Fruit fly (Drosophila melanogaster) whole organism, embryonic: ENCODE results near the gene CG15894.

Experiments used
- Blimp-1 ChIP-seq: fragments of 200-800 bp; sonication (Bioruptor generic); optimal IDR thresholded peaks from 3 replicates; lab custom pipeline; 2018; ENCODE audit warnings: missing biosample characterization, missing genetic modification characterization, mild to moderate bottlenecking, moderate library complexity, missing genetic modification reagents
- CG11085 ChIP-seq: fragments of 200-800 bp; sonication (Bioruptor generic); IDR thresholded peaks from 2 replicates; pipeline ENCODE4 v1.3.6; 2022; ENCODE audit warnings: missing biosample characterization, missing genetic modification characterization
- CG11695 ChIP-seq: fragments of 200-800 bp; sonication (Bioruptor generic); IDR thresholded peaks from 3 replicates; pipeline ENCODE4 v1.3.6; 2022; ENCODE audit warnings: missing biosample characterization, missing genetic modification characterization
- CG14710 ChIP-seq: fragments of 200-800 bp; sonication (Bioruptor generic); optimal IDR thresholded peaks from 3 replicates; lab custom pipeline; 2019; ENCODE audit warnings: missing biosample characterization, mild to moderate bottlenecking, missing genetic modification characterization, moderate library complexity
- CG1647 ChIP-seq: fragments of 200-800 bp; sonication (Bioruptor generic); optimal IDR thresholded peaks from 3 replicates; lab custom pipeline; 2016; ENCODE audit warnings: missing biosample characterization, missing genetic modification characterization
- CG17186 ChIP-seq: fragments of 200-800 bp; sonication (Bioruptor generic); optimal IDR thresholded peaks from 3 replicates; lab custom pipeline; 2017; ENCODE audit warnings: missing biosample characterization, missing genetic modification reagents, missing genetic modification characterization
- CG17829 ChIP-seq: fragments of 200-800 bp; optimal IDR thresholded peaks from 2 replicates; lab custom pipeline; 2019; ENCODE audit warnings: missing biosample characterization, mild to moderate bottlenecking, missing genetic modification characterization, moderate library complexity
- CG2116 ChIP-seq: fragments of 200-800 bp; sonication (Bioruptor generic); optimal IDR thresholded peaks from 3 replicates; lab custom pipeline; 2018; ENCODE audit warnings: missing biosample characterization, mild to moderate bottlenecking, missing genetic modification characterization
- CG2712 ChIP-seq: fragments of 200-800 bp; optimal IDR thresholded peaks from 3 replicates; lab custom pipeline; 2019; ENCODE audit warnings: missing biosample characterization, mild to moderate bottlenecking, missing genetic modification characterization, moderate library complexity
- CG32767 ChIP-seq: fragments of 200-800 bp; sonication (Bioruptor generic); IDR thresholded peaks from 2 replicates; pipeline ENCODE4 v1.3.6; 2022; ENCODE audit warnings: missing biosample characterization, missing genetic modification characterization
- CG34422 ChIP-seq: fragments of 200-800 bp; sonication (Bioruptor generic); IDR thresholded peaks from 3 replicates; pipeline ENCODE4 v1.3.6; 2022; ENCODE audit warnings: missing biosample characterization, missing genetic modification characterization
- CG4854 ChIP-seq: fragments of 200-800 bp; sonication (Bioruptor generic); optimal IDR thresholded peaks from 2 replicates; lab custom pipeline; 2016; ENCODE audit warnings: missing biosample characterization, missing genetic modification characterization, inconsistent platforms
- CG7786 ChIP-seq: fragments of 200-800 bp; sonication (Bioruptor generic); optimal IDR thresholded peaks from 2 replicates; lab custom pipeline; 2016; ENCODE audit warnings: missing biosample characterization, missing genetic modification characterization
- CG7987 ChIP-seq: fragments of 200-800 bp; sonication (Bioruptor generic); optimal IDR thresholded peaks from 2 replicates; lab custom pipeline; 2018; ENCODE audit warnings: missing biosample characterization, mild to moderate bottlenecking, missing genetic modification characterization, moderate library complexity
- CG8944 ChIP-seq: fragments of 200-800 bp; sonication (Bioruptor generic); optimal IDR thresholded peaks from 3 replicates; lab custom pipeline; 2016; ENCODE audit warnings: missing biosample characterization, missing genetic modification characterization
- CG9932 ChIP-seq: fragments of 200-800 bp; sonication (Bioruptor generic); IDR thresholded peaks from 2 replicates; pipeline ENCODE4 v1.3.6; 2022; ENCODE audit warnings: missing biosample characterization, missing genetic modification characterization
- Chrac-16 ChIP-seq: fragments of 200-800 bp; sonication (Bioruptor generic); optimal IDR thresholded peaks from 3 replicates; lab custom pipeline; 2016; ENCODE audit warnings: missing biosample characterization, missing genetic modification characterization
- Dek ChIP-seq: fragments of 200-800 bp; sonication (Bioruptor generic); optimal IDR thresholded peaks from 3 replicates; lab custom pipeline; 2019; ENCODE audit warnings: missing biosample characterization, mild to moderate bottlenecking, missing genetic modification characterization, moderate library complexity
- Drgx ChIP-seq: fragments of 200-800 bp; sonication (Bioruptor generic); IDR thresholded peaks from 2 replicates; pipeline ENCODE4 v1.3.6; 2022; ENCODE audit warnings: missing biosample characterization, missing genetic modification characterization
- Gsc ChIP-seq: fragments of 200-800 bp; sonication (Bioruptor generic); IDR thresholded peaks from 2 replicates; pipeline ENCODE4 v1.3.6; 2022; ENCODE audit warnings: missing biosample characterization, missing genetic modification characterization
- H15 ChIP-seq: fragments of 200-800 bp; sonication (Bioruptor generic); IDR thresholded peaks from 3 replicates; pipeline ENCODE4 v1.3.6; 2022; ENCODE audit warnings: missing biosample characterization, missing genetic modification characterization
- Hr51 ChIP-seq, 2 experiments: fragments of 200-800 bp; sonication (Bioruptor generic); optimal IDR thresholded peaks; 2 replicates in 1 of 2; 3 replicates in 1 of 2; lab custom pipeline; 2016 to 2018; ENCODE audit warnings: missing biosample characterization in 2 of 2, missing genetic modification characterization in 2 of 2, mild to moderate bottlenecking in 1 of 2, moderate library complexity in 1 of 2
- Med ChIP-seq: fragments of 200-800 bp; sonication (Bioruptor generic); peaks from one replicate; lab custom pipeline; 2016; ENCODE audit warnings: missing biosample characterization, missing genetic modification characterization, mild to moderate bottlenecking, inconsistent platforms, moderate library complexity
- NFAT ChIP-seq: fragments of 200-800 bp; sonication (Bioruptor generic); IDR thresholded peaks from 2 replicates; pipeline ENCODE4 v1.3.6; 2022; ENCODE audit warnings: missing biosample characterization, missing genetic modification characterization
- Neu2 ChIP-seq: fragments of 200-800 bp; sonication (Bioruptor generic); optimal IDR thresholded peaks from 3 replicates; lab custom pipeline; 2016; ENCODE audit warnings: missing biosample characterization, missing genetic modification characterization, borderline replicate concordance
- Pdp1 ChIP-seq, 2 experiments: fragments of 200-800 bp; sonication (Bioruptor generic); optimal IDR thresholded peaks; 3 replicates each; lab custom pipeline; 2016; ENCODE audit warnings: missing biosample characterization in 2 of 2, missing genetic modification characterization in 2 of 2, mild to moderate bottlenecking in 1 of 2, moderate library complexity in 1 of 2
- Rx ChIP-seq: fragments of 200-800 bp; sonication (Bioruptor generic); IDR thresholded peaks from 2 replicates; pipeline ENCODE4 v1.3.6; 2022; ENCODE audit warnings: missing biosample characterization, missing genetic modification characterization
- Sox100B ChIP-seq: fragments of 200-800 bp; sonication (Bioruptor generic); optimal IDR thresholded peaks from 3 replicates; lab custom pipeline; 2018; ENCODE audit warnings: missing biosample characterization, mild to moderate bottlenecking, missing genetic modification characterization
- Spps ChIP-seq: fragments of 200-800 bp; sonication (Bioruptor generic); optimal IDR thresholded peaks from 2 replicates; lab custom pipeline; 2018; ENCODE audit warnings: missing biosample characterization, mild to moderate bottlenecking, missing genetic modification characterization
- Xrp1 ChIP-seq: fragments of 200-800 bp; sonication (Bioruptor generic); IDR thresholded peaks from 2 replicates; pipeline ENCODE4 v1.3.6; 2022; ENCODE audit warnings: missing biosample characterization, missing genetic modification characterization
- amos ChIP-seq: fragments of 200-800 bp; sonication (Bioruptor generic); IDR thresholded peaks from 2 replicates; pipeline ENCODE4 v1.3.6; 2022; ENCODE audit warnings: missing biosample characterization, missing genetic modification characterization; ENCODE audit not compliant: partially characterized antibody
- ap ChIP-seq: fragments of 200-800 bp; sonication (Bioruptor generic); IDR thresholded peaks from 2 replicates; pipeline ENCODE4 v1.3.6; 2022; ENCODE audit warnings: missing biosample characterization, missing genetic modification characterization
- ash1 ChIP-seq: fragments of 200-800 bp; sonication (Bioruptor generic); optimal IDR thresholded peaks from 2 replicates; lab custom pipeline; 2018; ENCODE audit warnings: missing biosample characterization, mild to moderate bottlenecking, missing genetic modification characterization
- chinmo ChIP-seq: fragments of 200-800 bp; sonication (Bioruptor generic); IDR thresholded peaks from 4 replicates; pipeline ENCODE4 v1.3.6; 2022; ENCODE audit warnings: missing biosample characterization, missing genetic modification characterization; ENCODE audit not compliant: partially characterized antibody
- crol ChIP-seq: fragments of 200-800 bp; sonication (Bioruptor generic); IDR thresholded peaks from 2 replicates; pipeline ENCODE4 v1.3.6; 2022; ENCODE audit warnings: missing biosample characterization, missing genetic modification characterization
- danr ChIP-seq: fragments of 200-800 bp; sonication (Bioruptor generic); IDR thresholded peaks from 2 replicates; pipeline ENCODE4 v1.3.6; 2022; ENCODE audit warnings: missing biosample characterization, missing genetic modification characterization
- oc ChIP-seq: fragments of 200-800 bp; sonication (Bioruptor generic); optimal IDR thresholded peaks from 2 replicates; lab custom pipeline; 2018; ENCODE audit warnings: missing biosample characterization, mild to moderate bottlenecking, missing genetic modification characterization, moderate library complexity
- p53 ChIP-seq: fragments of 200-800 bp; sonication (Bioruptor generic); optimal IDR thresholded peaks from 2 replicates; lab custom pipeline; 2016; ENCODE audit warnings: missing biosample characterization, missing genetic modification characterization
- pho ChIP-seq: fragments of 200-800 bp; sonication (Bioruptor generic); optimal IDR thresholded peaks from 2 replicates; lab custom pipeline; 2016; ENCODE audit warnings: missing biosample characterization, missing genetic modification characterization
- sd ChIP-seq: fragments of 200-800 bp; sonication (Bioruptor generic); optimal IDR thresholded peaks from 3 replicates; lab custom pipeline; 2018; ENCODE audit warnings: missing biosample characterization, mild to moderate bottlenecking, missing genetic modification characterization, moderate library complexity
- tgo ChIP-seq: fragments of 200-800 bp; sonication (Bioruptor generic); IDR thresholded peaks from 3 replicates; pipeline ENCODE4 v1.3.6; 2022; ENCODE audit warnings: missing biosample characterization, missing genetic modification characterization
- tx ChIP-seq: fragments of 200-800 bp; sonication (Bioruptor generic); optimal IDR thresholded peaks from 2 replicates; lab custom pipeline; 2016; ENCODE audit warnings: missing biosample characterization, missing genetic modification characterization

Gene CG15894

DNA sequence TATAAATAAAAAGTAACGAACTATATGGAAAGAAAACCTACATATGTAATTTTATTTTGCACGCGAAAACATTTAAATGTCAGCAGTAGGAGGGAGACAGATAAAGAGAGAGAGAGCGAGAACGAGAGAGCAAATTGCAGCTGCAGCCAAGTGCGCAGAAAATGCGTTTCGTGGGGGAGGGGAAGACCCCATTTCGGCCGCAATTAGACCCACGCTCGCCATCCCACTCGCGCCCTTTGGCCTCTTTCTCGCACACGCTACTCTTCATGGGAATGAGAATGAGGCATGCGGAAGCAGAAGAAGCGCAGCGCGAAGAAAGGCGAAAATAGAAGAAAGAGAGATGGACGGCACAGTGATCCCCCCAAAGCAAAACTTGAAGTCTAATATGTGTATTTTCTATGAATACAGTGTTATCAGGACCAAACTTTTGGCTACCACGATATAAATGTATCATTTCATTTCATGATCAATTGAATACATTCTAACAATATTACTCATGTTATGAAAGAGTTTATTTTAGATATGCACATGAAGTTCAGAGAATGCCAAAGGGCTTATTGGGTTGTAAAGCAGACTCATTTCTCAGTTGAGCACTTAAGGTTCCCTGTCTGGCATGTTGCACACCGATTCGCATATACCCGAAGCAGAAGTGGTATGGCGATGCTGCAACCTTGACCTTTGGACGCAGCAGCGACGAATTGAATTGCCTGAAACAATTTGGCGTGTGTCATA is 24.1 kb downstream of the CG15894 start (continued):
- TF ChIP-seq pho (GFP tag; lab: Kevin White, UChicago): no peak
- no peak for TF ChIP-seq Rx (GFP tag; lab: Robert Waterston, UW)
- no peak for TF ChIP-seq danr
- TF ChIP-seq tx (GFP tag; lab: Kevin White, UChicago): no peak
- no peak for TF ChIP-seq CG17186 (GFP tag; lab: Kevin White, UChicago)
- TF ChIP-seq CG7786: no peak
- TF ChIP-seq CG9932 (GFP tag; lab: Robert Waterston, UW): no peak
- no peak for TF ChIP-seq oc (tag; lab: Kevin White, UChicago)
- peak; percentile 60 for TF ChIP-seq Med (GFP tag; lab: Kevin White, UChicago)

DNA sequence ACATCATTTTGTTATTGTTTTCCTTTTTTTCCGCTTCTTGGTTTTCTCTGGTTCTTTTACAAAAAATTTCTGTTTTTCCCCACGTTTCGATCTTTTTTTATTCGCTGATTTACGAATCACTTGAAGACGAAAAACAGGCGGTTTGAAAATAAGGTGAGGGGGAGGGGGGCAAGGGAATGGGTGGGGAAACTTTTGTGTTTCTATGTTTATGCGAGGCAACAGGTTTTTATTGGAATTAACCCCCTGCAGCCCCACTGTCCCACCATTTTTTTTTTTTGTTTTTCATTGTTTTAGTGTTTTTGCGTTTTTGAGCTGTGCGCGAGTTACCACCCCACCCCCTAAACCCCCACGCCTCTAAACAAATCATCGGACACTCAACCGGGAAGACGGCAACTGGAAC is 25.9 kb downstream of the CG15894 start:
- TF ChIP-seq NFAT: 0 out of 2 replicates have a peak, but pooled peaks have one; percentile 5
- TF ChIP-seq Dek (tag; lab: Kevin White, UChicago): no peak
- peak; percentile 64 for TF ChIP-seq crol
- TF ChIP-seq amos: no peak
- TF ChIP-seq chinmo (GFP tag; lab: Robert Waterston, UW): peak; percentile 58; the same call in 1 of the 4 replicates
- TF ChIP-seq, all 482 proteins: peak for 3

dm6 chrX:6337702-6338101 is 28.7 kb downstream of the CG15894 start, which contains the start of gene CG3842:
TSS of gene CG3842 (plus strand) at chrX:6337762.
- TF ChIP-seq Pdp1 (GFP tag; optimal IDR thresholded peaks at IDR 0.05; lab: Kevin White, UChicago) (peak in 1 of 2 experiments; percentile 58), CG2116 (GFP tag; lab: Kevin White, UChicago) (no peak), CG1647 (GFP tag; lab: Kevin White, UChicago) (no peak), Spps (tag; lab: Kevin White, UChicago) (no peak), ash1 (GFP tag; lab: Kevin White, UChicago) (no peak)
- TF ChIP-seq, all 482 proteins: peak for 1

DNA sequence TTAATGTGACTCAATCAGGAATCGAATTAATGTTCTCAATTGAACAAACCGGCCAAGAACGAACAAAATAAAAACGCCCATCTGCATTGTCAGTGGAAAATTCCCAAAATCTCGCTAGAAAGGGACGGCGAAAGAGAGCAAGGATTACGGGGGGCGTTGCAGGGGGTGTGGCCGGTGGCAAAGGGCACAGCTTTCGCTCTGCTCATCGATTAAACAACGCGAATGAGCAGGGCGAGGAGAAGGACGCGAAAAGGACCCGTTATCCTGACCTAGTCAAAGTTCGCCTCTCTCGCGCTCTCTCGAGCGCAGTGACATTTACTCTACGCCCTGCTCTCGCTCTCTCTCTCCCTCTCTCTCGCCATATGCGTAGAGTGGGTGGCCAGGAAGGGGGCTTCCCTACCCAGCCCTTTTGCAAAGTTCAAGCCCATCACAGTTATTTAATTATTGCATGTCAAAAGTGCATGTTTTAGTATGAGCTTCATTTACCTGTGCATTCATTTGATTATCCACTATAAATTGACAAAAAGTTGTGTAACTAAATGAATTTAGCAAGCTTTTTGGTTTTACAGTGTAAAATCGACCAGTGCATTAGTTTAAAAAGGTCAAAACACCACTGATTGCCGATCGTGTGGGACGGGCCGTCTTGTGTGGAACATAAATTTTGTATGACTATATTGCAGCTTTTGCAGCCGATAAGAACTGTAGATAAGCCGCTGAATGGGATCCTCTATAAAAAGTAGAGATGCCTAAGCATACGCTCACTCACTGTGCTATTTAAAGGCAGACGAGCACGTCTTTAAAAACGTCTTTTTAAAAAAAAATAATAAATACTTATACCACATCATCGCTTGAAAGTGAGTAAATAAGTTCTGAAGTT is 30.0 kb downstream of the CG15894 start:
- TF ChIP-seq CG7987 (GFP tag; lab: Kevin White, UChicago): no peak
- no peak for TF ChIP-seq CG14710 (tag; lab: Kevin White, UChicago)
- peak; percentile 11 for TF ChIP-seq Blimp-1 (GFP tag; lab: Kevin White, UChicago)
- peak; percentile 22; the same call in 1 of the 2 replicates for TF ChIP-seq Xrp1 (GFP tag; lab: Robert Waterston, UW)
- TF ChIP-seq CG17829 (tag; lab: Kevin White, UChicago): no peak
- TF ChIP-seq CG32767 (GFP tag; lab: Robert Waterston, UW): no peak
- TF ChIP-seq Gsc (GFP tag; lab: Robert Waterston, UW): no peak
- TF ChIP-seq CG11085 (GFP tag; lab: Robert Waterston, UW): 0 out of 2 replicates have a peak, but pooled peaks have one; percentile 21
- TF ChIP-seq Hr51 (GFP tag; optimal IDR thresholded peaks at IDR 0.05; lab: Kevin White, UChicago): peak in 1 of 2 experiments; percentile 32
- no peak for TF ChIP-seq p53 (GFP tag; lab: Kevin White, UChicago)
- TF ChIP-seq Drgx: peak; percentile 64
- no peak for TF ChIP-seq CG2712 (tag; lab: Kevin White, UChicago)
- TF ChIP-seq Neu2 (GFP tag; lab: Kevin White, UChicago): no peak
- no peak for TF ChIP-seq Chrac-16 (GFP tag; lab: Kevin White, UChicago)
- peak; percentile 1 for TF ChIP-seq CG8944 (GFP tag; lab: Kevin White, UChicago)
- TF ChIP-seq CG34422 (GFP tag; lab: Robert Waterston, UW): no peak
- no peak for TF ChIP-seq sd (tag; lab: Kevin White, UChicago)
- 0 out of 3 replicates have a peak, but pooled peaks have one; percentile 16 for TF ChIP-seq CG11695 (GFP tag; lab: Robert Waterston, UW)
- TF ChIP-seq tgo: 0 out of 3 replicates have a peak, but pooled peaks have one; percentile 30
- peak; percentile 44 for TF ChIP-seq CG9932 (GFP tag; lab: Robert Waterston, UW)
- TF ChIP-seq CG4854 (GFP tag; lab: Kevin White, UChicago): no peak
- TF ChIP-seq H15 (GFP tag; lab: Robert Waterston, UW): peak; percentile 8; the same call in 1 of the 3 replicates
- TF ChIP-seq Sox100B (GFP tag; lab: Kevin White, UChicago): peak; percentile 19
- no peak for TF ChIP-seq ap (GFP tag; lab: Robert Waterston, UW)
